Worm (Caenorhabditis elegans) whole organism, late embryonic: Measurements from ENCODE around the gene F11D11.21.

ENCODE experiments used
- C38D4.7 ChIP-seq: fragments of 200-800 bp; sonication (Bioruptor generic); optimal IDR thresholded peaks from 2 replicates; lab custom pipeline; 2018; ENCODE audit warnings: mild to moderate bottlenecking, missing genetic modification characterization, moderate library complexity, missing compliant biosample characterization
- K02D7.2 ChIP-seq: sonication (generic microtip); optimal IDR thresholded peaks from 2 replicates; lab custom pipeline; 2017; ENCODE audit warnings: mild to moderate bottlenecking, missing genetic modification characterization, missing compliant biosample characterization
- K09A11.1 ChIP-seq: sonication (generic microtip); optimal IDR thresholded peaks from 2 replicates; lab custom pipeline; 2017; ENCODE audit warnings: antibody characterized with exemption, mild to moderate bottlenecking, missing genetic modification characterization, missing compliant biosample characterization; ENCODE audit not compliant: insufficient read depth
- ahr-1 ChIP-seq: sonication (generic microtip); optimal IDR thresholded peaks from 2 replicates; lab custom pipeline; 2016; ENCODE audit warnings: missing genetic modification characterization, missing compliant biosample characterization
- ama-1 ChIP-seq: fragments of 150-350 bp; optimal IDR thresholded peaks from 2 replicates; lab custom pipeline; 2014
- ceh-14 ChIP-seq: sonication (generic microtip); optimal IDR thresholded peaks from 2 replicates; lab custom pipeline; 2016; ENCODE audit warnings: missing genotype, missing genetic modification characterization, missing compliant biosample characterization
- ceh-2 ChIP-seq: sonication (generic microtip); optimal IDR thresholded peaks from 2 replicates; lab custom pipeline; 2016; ENCODE audit warnings: missing genotype, missing genetic modification characterization, missing compliant biosample characterization
- ceh-30 ChIP-seq: fragments of 150-350 bp; optimal IDR thresholded peaks from 2 replicates; lab custom pipeline; 2014; ENCODE audit warnings: missing biosample characterization, missing genetic modification characterization
- ceh-31 ChIP-seq: sonication (generic microtip); optimal IDR thresholded peaks from 2 replicates; lab custom pipeline; 2016; ENCODE audit warnings: missing genetic modification characterization, missing compliant biosample characterization
- ceh-45 ChIP-seq: fragments of 200-800 bp; sonication (Bioruptor generic); IDR thresholded peaks from 2 replicates; pipeline ENCODE4 v1.3.6; 2022; ENCODE audit warnings: missing genetic modification reagents, missing genetic modification characterization, missing compliant biosample characterization
- ceh-6 ChIP-seq: fragments of 200-800 bp; sonication (Bioruptor generic); optimal IDR thresholded peaks from 2 replicates; lab custom pipeline; 2018; ENCODE audit warnings: mild to moderate bottlenecking, missing genetic modification characterization, missing compliant biosample characterization
- ceh-9 ChIP-seq: sonication (generic microtip); optimal IDR thresholded peaks from 2 replicates; lab custom pipeline; 2016; ENCODE audit warnings: mild to moderate bottlenecking, missing genetic modification characterization, inconsistent platforms, missing compliant biosample characterization
- dve-1 ChIP-seq: sonication (generic microtip); optimal IDR thresholded peaks from 2 replicates; lab custom pipeline; 2017; ENCODE audit warnings: antibody characterized with exemption, mild to moderate bottlenecking, missing genetic modification characterization, missing compliant biosample characterization
- elt-4 ChIP-seq: sonication (generic microtip); optimal IDR thresholded peaks from 2 replicates; lab custom pipeline; 2016; ENCODE audit warnings: missing genetic modification characterization, missing compliant biosample characterization
- eyg-1 ChIP-seq: sonication (generic microtip); optimal IDR thresholded peaks from 2 replicates; lab custom pipeline; 2016; ENCODE audit warnings: missing genotype, missing genetic modification characterization, missing compliant biosample characterization
- fkh-10 ChIP-seq: fragments of 150-350 bp; optimal IDR thresholded peaks from 2 replicates; lab custom pipeline; 2014; ENCODE audit warnings: missing biosample characterization, missing genetic modification reagents, missing genetic modification characterization
- gmeb-2 ChIP-seq: sonication (generic microtip); optimal IDR thresholded peaks from 2 replicates; lab custom pipeline; 2016; ENCODE audit warnings: missing genetic modification characterization, inconsistent platforms, missing compliant biosample characterization
- hlh-15 ChIP-seq: sonication (generic microtip); optimal IDR thresholded peaks from 2 replicates; lab custom pipeline; 2016; ENCODE audit warnings: missing genetic modification characterization, missing compliant biosample characterization
- hlh-6 ChIP-seq: sonication (generic microtip); optimal IDR thresholded peaks from 2 replicates; lab custom pipeline; 2016; ENCODE audit warnings: missing genotype, missing genetic modification characterization, missing compliant biosample characterization
- hlh-8 ChIP-seq: sonication (generic microtip); optimal IDR thresholded peaks from 2 replicates; lab custom pipeline; 2016; ENCODE audit warnings: missing genotype, missing genetic modification characterization, missing compliant biosample characterization
- lin-11 ChIP-seq: fragments of 200-800 bp; sonication (Bioruptor generic); optimal IDR thresholded peaks from 2 replicates; lab custom pipeline; 2018; ENCODE audit warnings: mild to moderate bottlenecking, missing genetic modification characterization, missing compliant biosample characterization
- nfya-1 ChIP-seq: sonication (generic microtip); optimal IDR thresholded peaks from 2 replicates; lab custom pipeline; 2017; ENCODE audit warnings: missing genetic modification characterization, mild to moderate bottlenecking, missing compliant biosample characterization, antibody characterized with exemption, moderate library complexity
- nhr-232 ChIP-seq: sonication (generic microtip); optimal IDR thresholded peaks from 2 replicates; lab custom pipeline; 2016; ENCODE audit warnings: missing genetic modification characterization, missing compliant biosample characterization
- pat-9 ChIP-seq: fragments of 200-800 bp; sonication (Bioruptor generic); optimal IDR thresholded peaks from 2 replicates; lab custom pipeline; 2018; ENCODE audit warnings: mild to moderate bottlenecking, missing genetic modification characterization, moderate library complexity, missing compliant biosample characterization
- pax-1 ChIP-seq: fragments of 150-350 bp; optimal IDR thresholded peaks from 2 replicates; lab custom pipeline; 2014; ENCODE audit warnings: missing biosample characterization, missing genetic modification characterization
- pha-2 ChIP-seq: sonication (generic microtip); optimal IDR thresholded peaks from 2 replicates; lab custom pipeline; 2017; ENCODE audit warnings: mild to moderate bottlenecking, missing genetic modification characterization, missing compliant biosample characterization
- pha-4 ChIP-seq: fragments of 150-350 bp; optimal IDR thresholded peaks from 2 replicates; lab custom pipeline; 2018; ENCODE audit warnings: missing biosample characterization, missing genetic modification reagents, missing genetic modification characterization
- pros-1 ChIP-seq: fragments of 150-350 bp; optimal IDR thresholded peaks from 2 replicates; lab custom pipeline; 2014; ENCODE audit warnings: missing biosample characterization, missing genetic modification reagents, missing genetic modification characterization
- ref-2 ChIP-seq: sonication (generic microtip); optimal IDR thresholded peaks from 2 replicates; lab custom pipeline; 2016; ENCODE audit warnings: missing genetic modification characterization, missing compliant biosample characterization
- sdc-2 ChIP-seq: sonication (generic microtip); optimal IDR thresholded peaks from 2 replicates; lab custom pipeline; 2016; ENCODE audit warnings: missing genotype, missing genetic modification characterization, missing compliant biosample characterization
- syd-9 ChIP-seq: sonication (generic microtip); optimal IDR thresholded peaks from 2 replicates; lab custom pipeline; 2016; ENCODE audit warnings: mild to moderate bottlenecking, missing genetic modification characterization, moderate library complexity, missing compliant biosample characterization
- tbx-7 ChIP-seq: sonication (generic microtip); optimal IDR thresholded peaks from 2 replicates; lab custom pipeline; 2016; ENCODE audit warnings: missing genotype, missing genetic modification characterization, missing compliant biosample characterization
- unc-86 ChIP-seq: sonication (generic microtip); optimal IDR thresholded peaks from 2 replicates; lab custom pipeline; 2016; ENCODE audit warnings: missing genetic modification characterization, missing compliant biosample characterization
- ztf-16 ChIP-seq: sonication (generic microtip); optimal IDR thresholded peaks from 2 replicates; lab custom pipeline; 2017; ENCODE audit warnings: missing genetic modification characterization, missing compliant biosample characterization

Gene F11D11.21

ce11 chrV:18783474-18783873 is 33.1 kb upstream of the F11D11.21 start, which contains the start of gene Y17D7B.10:
TSS of gene Y17D7B.10 (plus strand) at chrV:18783716.
- TF ChIP-seq K02D7.2 (tag; lab: Kevin White, UChicago) (no peak), gmeb-2 (tag; lab: Kevin White, UChicago) (no peak), ceh-6 (GFP tag; lab: Kevin White, UChicago) (no peak), sdc-2 (tag; lab: Kevin White, UChicago) (no peak), eyg-1 (tag; lab: Kevin White, UChicago) (no peak), ceh-2 (tag; lab: Kevin White, UChicago) (no peak)

ce11 chrV:18782747-18783146 is 32.4 kb upstream of the F11D11.21 start:
- TF ChIP-seq ceh-45 (GFP tag; lab: Robert Waterston, UW) (no peak), lin-11 (tag; lab: Kevin White, UChicago) (no peak), K09A11.1 (no peak)
- TF ChIP-seq, all 69 proteins: peak for 0

ce11 chrV:18780605-18781004 is 30.3 kb upstream of the F11D11.21 start:
- TF ChIP-seq ama-1 (lab: Kevin White, UChicago) (no peak), hlh-15 (tag; lab: Kevin White, UChicago) (no peak), ceh-2 (tag; lab: Kevin White, UChicago) (no peak), tbx-7 (tag; lab: Kevin White, UChicago) (no peak)

- TF ChIP-seq tbx-7 (tag; lab: Kevin White, UChicago) = no peak
- TF ChIP-seq nhr-232 (tag; lab: Kevin White, UChicago) = no peak
- TF ChIP-seq ztf-16 (tag; lab: Kevin White, UChicago) = no peak
- TF ChIP-seq ahr-1 (tag; lab: Kevin White, UChicago) = no peak
- TF ChIP-seq pax-1 = no peak
- no peak for TF ChIP-seq ceh-14
- no peak for TF ChIP-seq pat-9 (tag; lab: Kevin White, UChicago)
- no peak for TF ChIP-seq sdc-2 (tag; lab: Kevin White, UChicago)
- TF ChIP-seq ceh-2 (tag; lab: Kevin White, UChicago) = no peak
- TF ChIP-seq ceh-30 (tag; lab: Kevin White, UChicago) = no peak
These were observed 25.9 kb upstream of the F11D11.21 start, which contains the start of gene Y17D7B.4 for ce11 chrV:18776245-18776737. TSS of gene Y17D7B.4 (minus strand) at chrV:18776687.

ce11 chrV:18772761-18773160 is 22.4 kb upstream of the F11D11.21 start, which contains the start of gene clec-257:
TSS of gene clec-257 (plus strand) at chrV:18773061.
- TF ChIP-seq elt-4 (tag; lab: Kevin White, UChicago) (no peak), C38D4.7 (no peak), ref-2 (no peak), pha-4 (no peak), nhr-232 (tag; lab: Kevin White, UChicago) (no peak), pha-2 (no peak), hlh-8 (tag; lab: Kevin White, UChicago) (no peak), unc-86 (tag; lab: Kevin White, UChicago) (no peak), ceh-31 (no peak), dve-1 (tag; lab: Kevin White, UChicago) (no peak), pros-1 (no peak), ceh-6 (GFP tag; lab: Kevin White, UChicago) (no peak), nfya-1 (tag; lab: Kevin White, UChicago) (no peak)

- TF ChIP-seq dve-1 (tag; lab: Kevin White, UChicago) (no peak), fkh-10 (GFP tag; lab: Kevin White, UChicago) (no peak), ceh-9 (tag; lab: Kevin White, UChicago) (no peak), syd-9 (tag; lab: Kevin White, UChicago) (no peak), K09A11.1 (no peak), hlh-6 (tag; lab: Kevin White, UChicago) (no peak)
These were observed 21.6 kb upstream of the F11D11.21 start for ce11 chrV:18771804-18772386.
